Worm (Caenorhabditis elegans) whole organism, mixed stage, embryonic: ENCODE measurements around the gene fipp-1.

Experiments used
- M03D4.4 ChIP-seq: sonication (generic microtip); optimal IDR thresholded peaks from 2 replicates; lab custom pipeline; 2017; ENCODE audit warnings: mild to moderate bottlenecking, missing genetic modification characterization, missing compliant biosample characterization
- bed-3 ChIP-seq: fragments of 200-800 bp; sonication (Bioruptor generic); optimal IDR thresholded peaks from 3 replicates; lab custom pipeline; 2018; ENCODE audit warnings: mild to moderate bottlenecking, missing genetic modification characterization, moderate library complexity, missing compliant biosample characterization
- blmp-1 ChIP-seq: fragments of 150-350 bp; optimal IDR thresholded peaks from 2 replicates; lab custom pipeline; 2014; ENCODE audit warnings: missing biosample characterization, missing genetic modification characterization
- ceh-39 ChIP-seq: fragments of 150-350 bp; optimal IDR thresholded peaks from 2 replicates; lab custom pipeline; 2014; ENCODE audit warnings: missing biosample characterization, missing genetic modification characterization
- ceh-43 ChIP-seq: fragments of 200-800 bp; sonication (Bioruptor generic); optimal IDR thresholded peaks from 2 replicates; lab custom pipeline; 2018; ENCODE audit warnings: mild to moderate bottlenecking, missing genetic modification characterization, moderate library complexity, missing compliant biosample characterization
- ceh-83 ChIP-seq: fragments of 200-800 bp; sonication (Bioruptor generic); optimal IDR thresholded peaks from 2 replicates; lab custom pipeline; 2018; ENCODE audit warnings: mild to moderate bottlenecking, missing genetic modification characterization, missing compliant biosample characterization
- cnd-1 ChIP-seq: fragments of 200-800 bp; sonication (Bioruptor generic); optimal IDR thresholded peaks from 2 replicates; lab custom pipeline; 2018; ENCODE audit warnings: mild to moderate bottlenecking, missing genetic modification characterization, missing compliant biosample characterization
- drap-1 ChIP-seq: fragments of 200-800 bp; sonication (Bioruptor generic); optimal IDR thresholded peaks from 3 replicates; lab custom pipeline; 2018; ENCODE audit warnings: mild to moderate bottlenecking, missing genetic modification characterization, missing compliant biosample characterization
- elt-1 ChIP-seq: sonication (generic microtip); optimal IDR thresholded peaks from 2 replicates; lab custom pipeline; 2017; ENCODE audit warnings: missing genetic modification characterization, mild to moderate bottlenecking, missing compliant biosample characterization, antibody characterized with exemption, moderate library complexity, borderline replicate concordance; ENCODE audit not compliant: insufficient read depth
- elt-3 ChIP-seq: fragments of 150-350 bp; optimal IDR thresholded peaks from 2 replicates; lab custom pipeline; 2014; ENCODE audit warnings: missing biosample characterization, missing genetic modification characterization
- flh-1 ChIP-seq: fragments of 200-800 bp; sonication (Bioruptor generic); optimal IDR thresholded peaks from 2 replicates; lab custom pipeline; 2018; ENCODE audit warnings: mild to moderate bottlenecking, missing genetic modification characterization, moderate library complexity, missing compliant biosample characterization
- ham-2 ChIP-seq: fragments of 200-800 bp; sonication (Bioruptor generic); optimal IDR thresholded peaks from 2 replicates; lab custom pipeline; 2018; ENCODE audit warnings: mild to moderate bottlenecking, missing genetic modification characterization, missing compliant biosample characterization
- hlh-1 ChIP-seq: fragments of 150-350 bp; optimal IDR thresholded peaks from 2 replicates; lab custom pipeline; 2014; ENCODE audit warnings: missing biosample characterization, missing genetic modification reagents, missing genetic modification characterization
- lin-13 ChIP-seq: fragments of 150-350 bp; optimal IDR thresholded peaks from 2 replicates; lab custom pipeline; 2014; ENCODE audit warnings: missing biosample characterization, missing genetic modification characterization
- lin-32 ChIP-seq: fragments of 200-800 bp; sonication (Bioruptor generic); optimal IDR thresholded peaks from 2 replicates; lab custom pipeline; 2018; ENCODE audit warnings: mild to moderate bottlenecking, missing genetic modification characterization, missing compliant biosample characterization
- lsy-2 ChIP-seq: fragments of 150-350 bp; optimal IDR thresholded peaks from 2 replicates; lab custom pipeline; 2014; ENCODE audit warnings: missing biosample characterization, missing genetic modification characterization
- mab-5 ChIP-seq: fragments of 150-350 bp; optimal IDR thresholded peaks from 2 replicates; lab custom pipeline; 2014; ENCODE audit warnings: missing biosample characterization, missing genetic modification characterization
- mep-1 ChIP-seq: fragments of 150-350 bp; optimal IDR thresholded peaks from 2 replicates; lab custom pipeline; 2017; ENCODE audit warnings: missing biosample characterization, missing genetic modification reagents, missing genetic modification characterization, inconsistent platforms
- mls-2 ChIP-seq: sonication (generic microtip); optimal IDR thresholded peaks from 2 replicates; lab custom pipeline; 2016; ENCODE audit warnings: mild to moderate bottlenecking, missing genetic modification characterization, moderate library complexity, missing compliant biosample characterization
- nhr-12 ChIP-seq: fragments of 150-350 bp; optimal IDR thresholded peaks from 2 replicates; lab custom pipeline; 2014; ENCODE audit warnings: missing biosample characterization, missing genetic modification characterization
- nhr-237 ChIP-seq: fragments of 150-350 bp; optimal IDR thresholded peaks from 2 replicates; lab custom pipeline; 2014; ENCODE audit warnings: missing biosample characterization, missing genetic modification characterization
- nhr-28 ChIP-seq: fragments of 150-350 bp; optimal IDR thresholded peaks from 2 replicates; lab custom pipeline; 2014; ENCODE audit warnings: missing biosample characterization, missing genetic modification characterization
- nhr-76 ChIP-seq: sonication (generic microtip); optimal IDR thresholded peaks from 2 replicates; lab custom pipeline; 2017; ENCODE audit warnings: missing biosample characterization, missing genetic modification characterization
- pha-4 ChIP-seq: fragments of 150-350 bp; optimal IDR thresholded peaks from 2 replicates; lab custom pipeline; 2018; ENCODE audit warnings: missing biosample characterization, missing genetic modification reagents, missing genetic modification characterization
- sem-2 ChIP-seq: fragments of 200-800 bp; sonication (Bioruptor generic); optimal IDR thresholded peaks from 2 replicates; lab custom pipeline; 2018; ENCODE audit warnings: mild to moderate bottlenecking, missing genetic modification characterization, missing compliant biosample characterization
- snpc-4 ChIP-seq: fragments of 150-350 bp; optimal IDR thresholded peaks from 2 replicates; lab custom pipeline; 2014; ENCODE audit warnings: missing biosample characterization, missing genetic modification characterization
- sptf-1 ChIP-seq: sonication (generic microtip); optimal IDR thresholded peaks from 2 replicates; lab custom pipeline; 2017; ENCODE audit warnings: mild to moderate bottlenecking, missing genetic modification characterization, moderate library complexity, missing compliant biosample characterization
- tbx-8 ChIP-seq: fragments of 200-800 bp; sonication (Bioruptor generic); optimal IDR thresholded peaks from 2 replicates; lab custom pipeline; 2018; ENCODE audit warnings: mild to moderate bottlenecking, missing genetic modification characterization, moderate library complexity, missing compliant biosample characterization
- ztf-11 ChIP-seq: fragments of 150-350 bp; optimal IDR thresholded peaks from 2 replicates; lab custom pipeline; 2014; ENCODE audit warnings: missing biosample characterization, missing genetic modification characterization

fipp-1 gene

DNA sequence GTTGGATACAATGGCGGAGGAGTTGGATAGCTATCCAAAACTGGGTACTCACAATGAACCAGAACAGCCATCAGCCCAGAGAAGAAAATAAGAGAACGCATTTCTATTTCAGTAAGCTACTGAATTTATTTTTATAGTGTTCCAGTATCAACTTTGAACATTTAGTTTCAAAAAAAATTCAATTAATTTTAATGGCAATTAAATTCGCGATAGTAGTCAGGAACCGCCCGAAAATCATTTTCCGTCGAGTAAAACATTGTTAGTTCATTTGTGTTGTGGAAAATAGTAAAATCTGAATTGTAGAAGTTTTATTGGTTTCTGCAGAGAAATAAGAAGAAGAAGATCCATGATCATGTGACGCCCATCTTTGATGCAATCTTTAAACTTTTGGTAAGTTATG is 46.5 kb downstream of the fipp-1 start, which contains the start of gene Y47D7A.6:
Gene Y47D7A.6 (minus strand): TSS at position 101 of the 400 bp plus-strand sequence.
- no peak for TF ChIP-seq flh-1 (GFP tag; lab: Kevin White, UChicago)
- TF ChIP-seq nhr-237 (tag; lab: Kevin White, UChicago), result no peak

ce11 chrV:4419767-4420322 is 48.2 kb downstream of the fipp-1 start, which contains the start of the genes Y47D7A.7 and Y47D7A.2:
Y47D7A.7 (minus strand) TSS chrV:4419867.
Y47D7A.2 (plus strand) TSS chrV:4420272.
- TF ChIP-seq elt-3 (tag; lab: Kevin White, UChicago) (no peak), pha-4 (tag; lab: Kevin White, UChicago) (no peak), ceh-39 (tag; lab: Kevin White, UChicago) (no peak), mep-1 (tag; lab: Kevin White, UChicago) (no peak), ceh-83 (GFP tag; lab: Kevin White, UChicago) (no peak), blmp-1 (tag; lab: Kevin White, UChicago) (no peak), lin-13 (tag; lab: Kevin White, UChicago) (no peak), sptf-1 (no peak), flh-1 (GFP tag; lab: Kevin White, UChicago) (no peak), lsy-2 (tag; lab: Kevin White, UChicago) (no peak), ceh-43 (GFP tag; lab: Kevin White, UChicago) (no peak), nhr-28 (tag; lab: Kevin White, UChicago) (no peak), mls-2 (no peak), elt-1 (tag; lab: Kevin White, UChicago) (no peak), cnd-1 (tag; lab: Kevin White, UChicago) (no peak), drap-1 (no peak), snpc-4 (tag; lab: Kevin White, UChicago) (no peak)

ce11 chrV:4421475-4421874 is 49.9 kb downstream of the fipp-1 start, which contains the start of gene skr-14:
skr-14 (minus strand) TSS chrV:4421575.
- TF ChIP-seq ceh-39 (tag; lab: Kevin White, UChicago), result no peak
- no peak for TF ChIP-seq tbx-8 (GFP tag; lab: Kevin White, UChicago)
- TF ChIP-seq nhr-76 (tag; lab: Kevin White, UChicago), result no peak
- no peak for TF ChIP-seq mep-1 (tag; lab: Kevin White, UChicago)
- TF ChIP-seq lin-32 (GFP tag; lab: Kevin White, UChicago), result no peak
- TF ChIP-seq lin-13 (tag; lab: Kevin White, UChicago), result no peak
- no peak for TF ChIP-seq bed-3 (GFP tag; lab: Kevin White, UChicago)
- TF ChIP-seq mab-5, result no peak
- no peak for TF ChIP-seq ztf-11 (tag; lab: Kevin White, UChicago)
- TF ChIP-seq mls-2, result no peak
- no peak for TF ChIP-seq elt-3 (tag; lab: Kevin White, UChicago)
- TF ChIP-seq sptf-1, result no peak
- no peak for TF ChIP-seq M03D4.4 (tag; lab: Kevin White, UChicago)

- TF ChIP-seq drap-1 (no peak), M03D4.4 (tag; lab: Kevin White, UChicago) (no peak)
- TF ChIP-seq, all 35 proteins: peak for 0
Measured at ce11 chrV:4422127-4422526, 50.5 kb downstream of the fipp-1 start, which contains the start of gene skr-7. skr-7 (plus strand) TSS chrV:4422427.

- TF ChIP-seq mls-2 (no peak), ham-2 (GFP tag; lab: Kevin White, UChicago) (no peak), sem-2 (GFP tag; lab: Kevin White, UChicago) (no peak), lin-13 (tag; lab: Kevin White, UChicago) (no peak), nhr-12 (tag; lab: Kevin White, UChicago) (no peak), lin-32 (GFP tag; lab: Kevin White, UChicago) (no peak), drap-1 (no peak), blmp-1 (tag; lab: Kevin White, UChicago) (no peak), hlh-1 (tag; lab: Kevin White, UChicago) (no peak)
Measured at ce11 chrV:4423087-4423486, 51.5 kb downstream of the fipp-1 start.
